Fruit fly (Drosophila melanogaster) whole organism, embryonic: ENCODE data around the gene Ctl1.

Source experiments
- Antp ChIP-seq: fragments of 200-800 bp; sonication (Bioruptor generic); optimal IDR thresholded peaks from 3 replicates; lab custom pipeline; 2016; ENCODE audit warnings: missing biosample characterization, missing genetic modification characterization
- Atf-2 ChIP-seq: fragments of 200-800 bp; sonication (Bioruptor generic); optimal IDR thresholded peaks from 2 replicates; lab custom pipeline; 2016; ENCODE audit warnings: missing biosample characterization, missing genetic modification characterization
- Bdp1 ChIP-seq: fragments of 200-800 bp; sonication (Bioruptor generic); optimal IDR thresholded peaks from 3 replicates; lab custom pipeline; 2016; ENCODE audit warnings: missing biosample characterization, missing genetic modification characterization
- CG10366 ChIP-seq: fragments of 200-800 bp; sonication (Bioruptor generic); IDR thresholded peaks from 2 replicates; pipeline ENCODE4 v1.3.6; 2022; ENCODE audit warnings: missing biosample characterization, missing genetic modification characterization
- CG10654 ChIP-seq: fragments of 200-800 bp; sonication (Bioruptor generic); optimal IDR thresholded peaks from 2 replicates; lab custom pipeline; 2016; ENCODE audit warnings: missing biosample characterization, missing genetic modification characterization
- CG10979 ChIP-seq: fragments of 200-800 bp; sonication (Bioruptor generic); optimal IDR thresholded peaks from 2 replicates; lab custom pipeline; 2018; ENCODE audit warnings: missing biosample characterization, mild to moderate bottlenecking, missing genetic modification characterization, moderate library complexity
- CG11247 ChIP-seq: fragments of 200-800 bp; sonication (Bioruptor generic); IDR thresholded peaks from 2 replicates; pipeline ENCODE4 v1.3.6; 2022; ENCODE audit warnings: missing biosample characterization, missing genetic modification characterization
- CG11398 ChIP-seq: fragments of 200-800 bp; sonication (Bioruptor generic); optimal IDR thresholded peaks from 2 replicates; lab custom pipeline; 2016; ENCODE audit warnings: missing biosample characterization, missing genetic modification characterization
- CG11456 ChIP-seq: fragments of 200-800 bp; sonication (Bioruptor generic); IDR thresholded peaks from 3 replicates; pipeline ENCODE4 v1.3.6; 2022; ENCODE audit warnings: missing biosample characterization, missing genetic modification characterization
- CG12391 ChIP-seq: fragments of 200-800 bp; sonication (Bioruptor generic); optimal IDR thresholded peaks from 3 replicates; lab custom pipeline; 2018; ENCODE audit warnings: missing biosample characterization, mild to moderate bottlenecking, missing genetic modification characterization, moderate library complexity
- CG14667 ChIP-seq: fragments of 200-800 bp; sonication (Bioruptor generic); IDR thresholded peaks from 2 replicates; pipeline ENCODE4 v1.3.6; 2022; ENCODE audit warnings: missing biosample characterization, missing genetic modification characterization
- CG14860 ChIP-seq: fragments of 200-800 bp; sonication (Bioruptor generic); IDR thresholded peaks from 3 replicates; pipeline ENCODE4 v1.3.6; 2022; ENCODE audit warnings: missing biosample characterization, missing genetic modification characterization; ENCODE audit not compliant: partially characterized antibody
- CG1647 ChIP-seq: fragments of 200-800 bp; sonication (Bioruptor generic); optimal IDR thresholded peaks from 3 replicates; lab custom pipeline; 2016; ENCODE audit warnings: missing biosample characterization, missing genetic modification characterization
- CG16813 ChIP-seq: fragments of 200-800 bp; sonication (Bioruptor generic); IDR thresholded peaks from 3 replicates; pipeline ENCODE4 v1.3.6; 2022; ENCODE audit warnings: missing biosample characterization, missing genetic modification characterization; ENCODE audit not compliant: partially characterized antibody
- CG17359 ChIP-seq: fragments of 200-800 bp; sonication (Bioruptor generic); optimal IDR thresholded peaks from 3 replicates; lab custom pipeline; 2018; ENCODE audit warnings: missing biosample characterization, mild to moderate bottlenecking, missing genetic modification characterization, moderate library complexity
- CG17912 ChIP-seq: fragments of 200-800 bp; sonication (Bioruptor generic); optimal IDR thresholded peaks from 2 replicates; lab custom pipeline; 2018; ENCODE audit warnings: missing biosample characterization, mild to moderate bottlenecking, missing genetic modification characterization
- CG18476 ChIP-seq: fragments of 200-800 bp; sonication (Bioruptor generic); optimal IDR thresholded peaks from 2 replicates; lab custom pipeline; 2016; ENCODE audit warnings: missing biosample characterization, mild to moderate bottlenecking, missing genetic modification characterization
- CG2120 ChIP-seq: fragments of 200-800 bp; sonication (Bioruptor generic); optimal IDR thresholded peaks from 3 replicates; lab custom pipeline; 2016; ENCODE audit warnings: missing biosample characterization, missing genetic modification characterization
- CG2199 ChIP-seq: fragments of 200-800 bp; sonication (Bioruptor generic); IDR thresholded peaks from 3 replicates; pipeline ENCODE4 v1.3.6; 2022; ENCODE audit warnings: missing biosample characterization, missing genetic modification characterization
- CG2875 ChIP-seq: fragments of 200-800 bp; sonication (Bioruptor generic); optimal IDR thresholded peaks from 2 replicates; lab custom pipeline; 2017; ENCODE audit warnings: missing biosample characterization, mild to moderate bottlenecking, missing genetic modification characterization, missing genetic modification reagents
- CG2889 ChIP-seq: fragments of 200-800 bp; sonication (Bioruptor generic); IDR thresholded peaks from 3 replicates; pipeline ENCODE4 v1.3.6; 2022; ENCODE audit warnings: missing biosample characterization, missing genetic modification characterization
- CG3838 ChIP-seq: fragments of 200-800 bp; sonication (Bioruptor generic); optimal IDR thresholded peaks from 3 replicates; lab custom pipeline; 2016; ENCODE audit warnings: missing biosample characterization, missing genetic modification characterization
- CG4820 ChIP-seq: fragments of 200-800 bp; sonication (Bioruptor generic); optimal IDR thresholded peaks from 3 replicates; lab custom pipeline; 2016; ENCODE audit warnings: missing biosample characterization, missing genetic modification characterization
- CG5180 ChIP-seq: fragments of 200-800 bp; sonication (Bioruptor generic); optimal IDR thresholded peaks from 3 replicates; lab custom pipeline; 2017; ENCODE audit warnings: missing biosample characterization, missing genetic modification characterization, mild to moderate bottlenecking, moderate library complexity, missing genetic modification reagents
- CG6175 ChIP-seq: fragments of 200-800 bp; sonication (Bioruptor generic); IDR thresholded peaks from 3 replicates; pipeline ENCODE4 v1.3.6; 2022; ENCODE audit warnings: missing biosample characterization, missing genetic modification characterization
- CG6254 ChIP-seq: fragments of 200-800 bp; sonication (Bioruptor generic); optimal IDR thresholded peaks from 3 replicates; lab custom pipeline; 2017; ENCODE audit warnings: mild to moderate bottlenecking, missing biosample characterization, missing genetic modification reagents, missing genetic modification characterization
- CG7928 ChIP-seq: fragments of 200-800 bp; sonication (Bioruptor generic); optimal IDR thresholded peaks from 2 replicates; lab custom pipeline; 2017; ENCODE audit warnings: missing biosample characterization, mild to moderate bottlenecking, missing genetic modification characterization
- CG9609 ChIP-seq: fragments of 200-800 bp; sonication (Bioruptor generic); optimal IDR thresholded peaks from 3 replicates; lab custom pipeline; 2016; ENCODE audit warnings: missing biosample characterization, missing genetic modification characterization
- Dbx ChIP-seq: fragments of 200-800 bp; sonication (Bioruptor generic); IDR thresholded peaks from 3 replicates; pipeline ENCODE4 v1.3.6; 2022; ENCODE audit warnings: missing biosample characterization, missing genetic modification characterization
- HLH3B ChIP-seq: fragments of 200-800 bp; sonication (Bioruptor generic); IDR thresholded peaks from 2 replicates; pipeline ENCODE4 v1.3.6; 2022; ENCODE audit warnings: missing biosample characterization, missing genetic modification characterization
- NFAT ChIP-seq: fragments of 200-800 bp; sonication (Bioruptor generic); IDR thresholded peaks from 2 replicates; pipeline ENCODE4 v1.3.6; 2022; ENCODE audit warnings: missing biosample characterization, missing genetic modification characterization
- Neu2 ChIP-seq: fragments of 200-800 bp; sonication (Bioruptor generic); optimal IDR thresholded peaks from 3 replicates; lab custom pipeline; 2016; ENCODE audit warnings: missing biosample characterization, missing genetic modification characterization, borderline replicate concordance
- Pdp1 ChIP-seq, 2 experiments: fragments of 200-800 bp; sonication (Bioruptor generic); optimal IDR thresholded peaks; 3 replicates each; lab custom pipeline; 2016; ENCODE audit warnings: missing biosample characterization in 2 of 2, missing genetic modification characterization in 2 of 2, mild to moderate bottlenecking in 1 of 2, moderate library complexity in 1 of 2
- Ravus ChIP-seq: fragments of 200-800 bp; sonication (Bioruptor generic); IDR thresholded peaks from 2 replicates; pipeline ENCODE4 v1.3.6; 2022; ENCODE audit warnings: missing biosample characterization, missing genetic modification characterization
- Rx ChIP-seq: fragments of 200-800 bp; sonication (Bioruptor generic); IDR thresholded peaks from 2 replicates; pipeline ENCODE4 v1.3.6; 2022; ENCODE audit warnings: missing biosample characterization, missing genetic modification characterization
- TFAM ChIP-seq: fragments of 200-800 bp; sonication (Bioruptor generic); optimal IDR thresholded peaks from 2 replicates; lab custom pipeline; 2017; ENCODE audit warnings: missing biosample characterization, missing genetic modification characterization, inconsistent platforms
- Vsx1 ChIP-seq: fragments of 200-800 bp; sonication (Bioruptor generic); optimal IDR thresholded peaks from 2 replicates; lab custom pipeline; 2017; ENCODE audit warnings: missing biosample characterization, mild to moderate bottlenecking, missing genetic modification characterization, missing genetic modification reagents
- bbx ChIP-seq: fragments of 200-800 bp; sonication (Bioruptor generic); IDR thresholded peaks from 2 replicates; pipeline ENCODE4 v1.3.6; 2022; ENCODE audit warnings: missing biosample characterization, missing genetic modification characterization; ENCODE audit not compliant: partially characterized antibody
- chn ChIP-seq: fragments of 200-800 bp; sonication (Bioruptor generic); optimal IDR thresholded peaks from 2 replicates; lab custom pipeline; 2016; ENCODE audit warnings: missing biosample characterization, missing genetic modification characterization
- fu2 ChIP-seq: fragments of 200-800 bp; sonication (Bioruptor generic); optimal IDR thresholded peaks from 2 replicates; lab custom pipeline; 2016; ENCODE audit warnings: missing biosample characterization, missing genetic modification characterization
- gfzf ChIP-seq: fragments of 200-800 bp; sonication (Bioruptor generic); optimal IDR thresholded peaks from 2 replicates; lab custom pipeline; 2016; ENCODE audit warnings: missing biosample characterization, mild to moderate bottlenecking, missing genetic modification characterization, moderate library complexity
- gsb ChIP-seq: fragments of 200-800 bp; sonication (Bioruptor generic); IDR thresholded peaks from 2 replicates; pipeline ENCODE4 v1.3.6; 2022; ENCODE audit warnings: missing biosample characterization, missing genetic modification characterization
- kni ChIP-seq: fragments of 200-800 bp; sonication (Bioruptor generic); optimal IDR thresholded peaks from 3 replicates; lab custom pipeline; 2017; ENCODE audit warnings: mild to moderate bottlenecking, missing biosample characterization, missing genetic modification reagents, missing genetic modification characterization
- lbe ChIP-seq: fragments of 200-800 bp; sonication (Bioruptor generic); optimal IDR thresholded peaks from 2 replicates; lab custom pipeline; 2016; ENCODE audit warnings: missing biosample characterization, mild to moderate bottlenecking, missing genetic modification characterization
- org-1 ChIP-seq: fragments of 200-800 bp; sonication (Bioruptor generic); optimal IDR thresholded peaks from 2 replicates; lab custom pipeline; 2017; ENCODE audit warnings: missing biosample characterization, missing genetic modification characterization
- pita ChIP-seq: fragments of 200-800 bp; sonication (Bioruptor generic); optimal IDR thresholded peaks from 2 replicates; lab custom pipeline; 2017; ENCODE audit warnings: missing biosample characterization, mild to moderate bottlenecking, missing genetic modification characterization
- rib ChIP-seq: fragments of 200-800 bp; sonication (Bioruptor generic); IDR thresholded peaks from 2 replicates; pipeline ENCODE4 v1.3.6; 2022; ENCODE audit warnings: missing biosample characterization, missing genetic modification characterization
- vvl ChIP-seq: fragments of 200-800 bp; sonication (Bioruptor generic); IDR thresholded peaks from 2 replicates; pipeline ENCODE4 v1.3.6; 2022; ENCODE audit warnings: missing biosample characterization, missing genetic modification characterization
- wdn ChIP-seq: fragments of 200-800 bp; sonication (Bioruptor generic); IDR thresholded peaks from 2 replicates; pipeline ENCODE4 v1.3.6; 2022; ENCODE audit warnings: missing biosample characterization, missing genetic modification characterization
- z ChIP-seq: fragments of 200-800 bp; sonication (Bioruptor generic); IDR thresholded peaks from 3 replicates; pipeline ENCODE4 v1.3.6; 2022; ENCODE audit warnings: missing biosample characterization, missing genetic modification characterization

The Ctl1 gene

DNA sequence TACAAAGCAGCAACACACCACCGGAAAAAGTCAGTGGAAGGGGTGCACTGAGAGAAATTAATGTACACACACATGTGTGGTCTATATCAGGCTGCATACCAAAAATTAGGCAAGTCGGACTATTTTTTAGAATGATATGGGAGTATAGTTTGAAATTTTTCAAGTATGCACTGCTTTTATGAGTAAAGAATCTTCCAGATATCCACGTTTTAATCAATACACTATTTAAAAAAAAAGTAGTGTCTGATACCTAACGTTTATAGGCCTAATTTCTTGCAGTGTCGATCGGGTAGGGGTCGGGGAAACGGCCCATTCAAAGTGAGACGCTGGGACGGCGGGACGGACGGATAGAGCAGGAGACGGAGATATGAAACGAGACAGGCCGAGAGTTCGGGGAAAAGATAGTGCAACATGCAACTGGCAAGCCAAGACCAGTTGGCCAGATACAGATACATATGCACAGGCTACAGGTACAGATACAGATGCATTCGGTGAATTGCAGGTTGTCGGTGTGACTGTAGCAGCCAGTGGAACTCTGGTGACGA is 47.3 kb upstream of the Ctl1 start (continued):
- peak; percentile 85 for TF ChIP-seq CG5180
- peak; percentile 93 for TF ChIP-seq Neu2 (GFP tag; lab: Kevin White, UChicago)
- no peak for TF ChIP-seq bbx (GFP tag; lab: Robert Waterston, UW)
- 0 out of 2 replicates have a peak, but pooled peaks have one; percentile 36 for TF ChIP-seq gsb (GFP tag; lab: Robert Waterston, UW)
- no peak for TF ChIP-seq Dbx (GFP tag; lab: Robert Waterston, UW)
- TF ChIP-seq lbe (GFP tag; lab: Kevin White, UChicago): no peak
- no peak for TF ChIP-seq NFAT (GFP tag; lab: Robert Waterston, UW)
- 0 out of 3 replicates have a peak, but pooled peaks have one; percentile 27 for TF ChIP-seq z (GFP tag; lab: Robert Waterston, UW)
- peak; percentile 74 for TF ChIP-seq CG11247
- TF ChIP-seq CG2889 (GFP tag; lab: Robert Waterston, UW): peak; percentile 70; the same call in 2 of the 3 replicates
- TF ChIP-seq Pdp1 (GFP tag; optimal IDR thresholded peaks at IDR 0.05; lab: Kevin White, UChicago): peak; percentile 90
- TF ChIP-seq wdn (GFP tag; lab: Robert Waterston, UW): no peak
- TF ChIP-seq org-1 (GFP tag; lab: Kevin White, UChicago): peak; percentile 92
- TF ChIP-seq CG3838 (GFP tag; lab: Kevin White, UChicago): peak; percentile 72
- TF ChIP-seq vvl (GFP tag; lab: Robert Waterston, UW): peak; percentile 93
- TF ChIP-seq CG12391 (tag; lab: Kevin White, UChicago): peak; percentile 96
- TF ChIP-seq CG10979 (tag; lab: Kevin White, UChicago): peak; percentile 98
- TF ChIP-seq Vsx1: peak; percentile 82
- TF ChIP-seq CG2875 (GFP tag; lab: Kevin White, UChicago): peak; percentile 92
- TF ChIP-seq Antp (GFP tag; lab: Kevin White, UChicago): peak; percentile 89
- peak; percentile 46 for TF ChIP-seq Ravus
- TF ChIP-seq CG11456 (GFP tag; lab: Robert Waterston, UW): peak; percentile 76
- peak; percentile 4 for TF ChIP-seq gfzf
- no peak for TF ChIP-seq pita (GFP tag; lab: Kevin White, UChicago)
- TF ChIP-seq Rx (GFP tag; lab: Robert Waterston, UW): peak; percentile 84
- TF ChIP-seq CG11398 (GFP tag; lab: Kevin White, UChicago): peak; percentile 91
- TF ChIP-seq chn (GFP tag; lab: Kevin White, UChicago): peak; percentile 95
- TF ChIP-seq Atf-2: peak; percentile 93
- peak; percentile 94 for TF ChIP-seq CG9609 (GFP tag; lab: Kevin White, UChicago)
- no peak for TF ChIP-seq CG16813 (GFP tag; lab: Robert Waterston, UW)
- TF ChIP-seq fu2 (GFP tag; lab: Kevin White, UChicago): peak; percentile 68
- peak; percentile 93 for TF ChIP-seq kni (GFP tag; lab: Kevin White, UChicago)
- peak; percentile 90 for TF ChIP-seq CG18476 (GFP tag; lab: Kevin White, UChicago)
- TF ChIP-seq TFAM (GFP tag; lab: Kevin White, UChicago): peak; percentile 85
- peak; percentile 96 for TF ChIP-seq CG4820 (GFP tag; lab: Kevin White, UChicago)
- TF ChIP-seq CG10654 (GFP tag; lab: Kevin White, UChicago): peak; percentile 91
- TF ChIP-seq HLH3B (GFP tag; lab: Robert Waterston, UW): peak; percentile 85
- TF ChIP-seq CG10366 (GFP tag; lab: Robert Waterston, UW): peak; percentile 83
- peak; percentile 76; the same call in 2 of the 3 replicates for TF ChIP-seq CG2199 (GFP tag; lab: Robert Waterston, UW)
- no peak for TF ChIP-seq rib (GFP tag; lab: Robert Waterston, UW)
- peak; percentile 43 for TF ChIP-seq CG2120 (GFP tag; lab: Kevin White, UChicago)
- no peak for TF ChIP-seq CG14860 (GFP tag; lab: Robert Waterston, UW)
- peak; percentile 94 for TF ChIP-seq CG17359
- TF ChIP-seq CG6175 (GFP tag; lab: Robert Waterston, UW): no peak
- peak; percentile 84 for TF ChIP-seq Bdp1 (GFP tag; lab: Kevin White, UChicago)
- TF ChIP-seq CG17912 (GFP tag; lab: Kevin White, UChicago): peak; percentile 35
- TF ChIP-seq CG6254 (GFP tag; lab: Kevin White, UChicago): peak; percentile 95
- TF ChIP-seq CG14667 (GFP tag; lab: Robert Waterston, UW): peak; percentile 86
- TF ChIP-seq CG1647 (GFP tag; lab: Kevin White, UChicago): peak; percentile 80
- TF ChIP-seq CG7928 (GFP tag; lab: Kevin White, UChicago): no peak
